Worm (Caenorhabditis elegans) whole organism, L3 larva: ENCODE data around the gene col-10.
A peak's percentile ranks its signal among the peaks of the same experiment; 100 is the strongest.

Source experiments
- R02D3.7 ChIP-seq: fragments of 150-350 bp; optimal IDR thresholded peaks from 2 replicates; lab custom pipeline; 2014; ENCODE audit warnings: missing biosample characterization, missing genetic modification characterization
- ZK546.5 ChIP-seq: sonication (generic microtip); optimal IDR thresholded peaks from 2 replicates; lab custom pipeline; 2017; ENCODE audit warnings: missing biosample characterization, missing genetic modification characterization
- ceh-9 ChIP-seq: sonication (generic microtip); optimal IDR thresholded peaks from 2 replicates; lab custom pipeline; 2018; ENCODE audit warnings: missing biosample characterization, missing genetic modification characterization
- egl-27 ChIP-seq: sonication (generic microtip); optimal IDR thresholded peaks from 4 replicates; lab custom pipeline; 2017; ENCODE audit warnings: missing biosample characterization, missing genetic modification reagents, missing genetic modification characterization
- elt-1 ChIP-seq: fragments of 150-350 bp; optimal IDR thresholded peaks from 2 replicates; lab custom pipeline; 2014; ENCODE audit warnings: missing biosample characterization, missing genetic modification characterization
- elt-2 ChIP-seq: sonication (generic microtip); optimal IDR thresholded peaks from 2 replicates; lab custom pipeline; 2016; ENCODE audit warnings: missing genetic modification reagents, mild to moderate bottlenecking, missing genetic modification characterization, missing compliant biosample characterization
- elt-3 ChIP-seq, 3 experiments: fragments of 150-350 bp in 1 of 3; sonication (generic microtip) in 2 of 3; optimal IDR thresholded peaks; 2 replicates in 2 of 3; 4 replicates in 1 of 3; lab custom pipeline; 2014 to 2017; ENCODE audit warnings: missing biosample characterization in 3 of 3, missing genetic modification characterization in 3 of 3
- fkh-10 ChIP-seq: sonication (generic microtip); optimal IDR thresholded peaks from 2 replicates; lab custom pipeline; 2017; ENCODE audit warnings: missing biosample characterization, missing genetic modification reagents, missing genetic modification characterization
- fkh-2 ChIP-seq: fragments of 150-350 bp; optimal IDR thresholded peaks from 2 replicates; lab custom pipeline; 2014; ENCODE audit warnings: missing biosample characterization, missing genetic modification reagents, missing genetic modification characterization
- hmg-11 ChIP-seq: sonication (generic microtip); optimal IDR thresholded peaks from 2 replicates; lab custom pipeline; 2016; ENCODE audit warnings: missing genetic modification characterization, missing compliant biosample characterization
- jun-1 ChIP-seq: fragments of 150-350 bp; optimal IDR thresholded peaks from 2 replicates; lab custom pipeline; 2014; ENCODE audit warnings: missing biosample characterization, missing genetic modification reagents, missing genetic modification characterization
- lin-15B ChIP-seq: fragments of 150-350 bp; optimal IDR thresholded peaks from 2 replicates; lab custom pipeline; 2014; ENCODE audit warnings: missing biosample characterization, missing genetic modification characterization
- lin-39 ChIP-seq: fragments of 150-350 bp; optimal IDR thresholded peaks from 2 replicates; lab custom pipeline; 2018; ENCODE audit warnings: missing biosample characterization, missing genetic modification reagents, missing genetic modification characterization
- lsy-12 ChIP-seq: sonication (generic microtip); optimal IDR thresholded peaks from 2 replicates; lab custom pipeline; 2016; ENCODE audit warnings: mild to moderate bottlenecking, missing genetic modification characterization, missing compliant biosample characterization
- mml-1 ChIP-seq: fragments of 150-350 bp; sonication (generic microtip); optimal IDR thresholded peaks from 3 replicates; lab custom pipeline; 2014; ENCODE audit warnings: missing biosample characterization, missing genetic modification characterization
- nfya-1 ChIP-seq: sonication (generic microtip); optimal IDR thresholded peaks from 2 replicates; lab custom pipeline; 2017; ENCODE audit warnings: missing genetic modification characterization, mild to moderate bottlenecking, missing compliant biosample characterization, antibody characterized with exemption, moderate library complexity; ENCODE audit not compliant: insufficient read depth
- nhr-11 ChIP-seq: fragments of 150-350 bp; optimal IDR thresholded peaks from 2 replicates; lab custom pipeline; 2014; ENCODE audit warnings: missing biosample characterization, missing genetic modification characterization
- nhr-23 ChIP-seq: fragments of 150-350 bp; optimal IDR thresholded peaks from 2 replicates; lab custom pipeline; 2014; ENCODE audit warnings: missing biosample characterization, missing genetic modification reagents, missing genetic modification characterization
- nhr-237 ChIP-seq: fragments of 150-350 bp; optimal IDR thresholded peaks from 2 replicates; lab custom pipeline; 2014; ENCODE audit warnings: missing biosample characterization, missing genetic modification characterization
- nhr-43 ChIP-seq: sonication (generic microtip); optimal IDR thresholded peaks from 2 replicates; lab custom pipeline; 2016; ENCODE audit warnings: mild to moderate bottlenecking, missing genetic modification characterization, missing compliant biosample characterization; ENCODE audit not compliant: poor library complexity, severe bottlenecking
- nhr-67 ChIP-seq: fragments of 150-350 bp; optimal IDR thresholded peaks from 2 replicates; lab custom pipeline; 2014; ENCODE audit warnings: missing biosample characterization, missing genetic modification characterization
- pha-4 ChIP-seq: fragments of 150-350 bp; optimal IDR thresholded peaks from 2 replicates; lab custom pipeline; 2014; ENCODE audit warnings: missing biosample characterization, missing genetic modification reagents, missing genetic modification characterization
- pqm-1 ChIP-seq: fragments of 150-350 bp; optimal IDR thresholded peaks from 2 replicates; lab custom pipeline; 2017; ENCODE audit warnings: missing biosample characterization, missing genetic modification characterization, inconsistent platforms
- sea-2 ChIP-seq: fragments of 150-350 bp; sonication (generic microtip); optimal IDR thresholded peaks from 4 replicates; lab custom pipeline; 2014; ENCODE audit warnings: missing biosample characterization, missing genetic modification reagents, missing genetic modification characterization
- tbx-2 ChIP-seq: sonication (generic microtip); optimal IDR thresholded peaks from 2 replicates; lab custom pipeline; 2016; ENCODE audit warnings: mild to moderate bottlenecking, missing genetic modification characterization, missing compliant biosample characterization
- unc-62 ChIP-seq: fragments of 150-350 bp; sonication (generic microtip); optimal IDR thresholded peaks from 4 replicates; lab custom pipeline; 2014; ENCODE audit warnings: missing biosample characterization, missing genetic modification reagents, missing genetic modification characterization
- zag-1 ChIP-seq: fragments of 150-350 bp; optimal IDR thresholded peaks from 2 replicates; lab custom pipeline; 2014; ENCODE audit warnings: missing biosample characterization, missing genetic modification characterization
- ztf-11 ChIP-seq: fragments of 150-350 bp; optimal IDR thresholded peaks from 2 replicates; lab custom pipeline; 2014; ENCODE audit warnings: missing biosample characterization, missing genetic modification characterization
- ztf-4 ChIP-seq: fragments of 150-350 bp; optimal IDR thresholded peaks from 2 replicates; lab custom pipeline; 2014; ENCODE audit warnings: missing biosample characterization, missing genetic modification characterization

col-10 gene

DNA sequence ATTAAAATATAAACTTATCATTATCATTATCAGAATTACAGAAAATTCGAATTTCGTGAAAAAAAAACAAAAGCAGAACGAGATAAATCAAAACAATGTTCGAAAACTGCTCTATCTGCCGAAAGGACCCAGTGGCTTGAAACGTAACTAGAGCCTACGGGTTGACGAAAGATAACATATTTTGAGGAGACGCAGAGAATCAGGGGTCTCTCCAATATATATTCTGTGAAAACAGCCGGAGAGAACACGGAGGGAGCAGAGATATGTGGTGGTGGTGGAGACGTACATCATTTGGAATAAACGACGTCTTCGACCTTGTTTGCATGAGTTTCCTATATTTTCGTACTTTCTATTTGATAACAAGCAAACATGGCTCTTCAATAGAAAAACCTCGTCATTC lies 43.8 kb upstream of the col-10 start:
- TF ChIP-seq R02D3.7 (tag; lab: Kevin White, UChicago) = no peak
- peak; percentile 47 for TF ChIP-seq hmg-11 (tag; lab: Kevin White, UChicago)
- TF ChIP-seq ztf-4 (tag; lab: Kevin White, UChicago) = no peak
- TF ChIP-seq zag-1 (tag; lab: Kevin White, UChicago) = no peak
- TF ChIP-seq egl-27 (tag; lab: Kevin White, UChicago) = no peak
- TF ChIP-seq nfya-1 (tag; lab: Kevin White, UChicago) = peak; percentile 27
- TF ChIP-seq, all 47 proteins: peak for 2

DNA sequence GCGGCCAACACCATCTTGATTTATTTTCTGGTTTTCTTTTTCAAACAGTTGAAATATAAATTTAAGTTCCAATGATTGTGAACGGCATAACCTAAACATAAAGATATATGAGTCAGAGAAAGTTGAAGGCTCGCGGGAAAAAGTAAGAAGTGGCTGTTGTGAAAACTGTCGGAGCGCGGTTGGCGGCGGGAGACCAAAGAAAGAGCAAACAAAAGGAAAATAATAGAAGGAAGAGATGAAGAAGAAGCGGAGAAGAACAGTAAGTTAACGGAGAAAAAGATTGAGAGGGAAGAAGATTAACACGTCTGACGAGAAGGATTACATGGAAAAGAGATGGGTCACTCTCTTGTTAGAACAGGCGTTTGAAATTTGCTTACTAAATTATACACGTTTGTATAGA lies 42.3 kb upstream of the col-10 start, which contains the start of gene inx-10:
Gene inx-10 (minus strand): TSS at position 101 of the 400 bp plus-strand sequence.
- TF ChIP-seq pha-4 (tag; lab: Kevin White, UChicago) (peak; percentile 59), mml-1 (tag; lab: Kevin White, UChicago) (no peak), elt-3 (tag; optimal IDR thresholded peaks at IDR 0.05; lab: Kevin White, UChicago) (no peak), ceh-9 (tag; lab: Kevin White, UChicago) (no peak), lin-15B (no peak), jun-1 (no peak)

DNA sequence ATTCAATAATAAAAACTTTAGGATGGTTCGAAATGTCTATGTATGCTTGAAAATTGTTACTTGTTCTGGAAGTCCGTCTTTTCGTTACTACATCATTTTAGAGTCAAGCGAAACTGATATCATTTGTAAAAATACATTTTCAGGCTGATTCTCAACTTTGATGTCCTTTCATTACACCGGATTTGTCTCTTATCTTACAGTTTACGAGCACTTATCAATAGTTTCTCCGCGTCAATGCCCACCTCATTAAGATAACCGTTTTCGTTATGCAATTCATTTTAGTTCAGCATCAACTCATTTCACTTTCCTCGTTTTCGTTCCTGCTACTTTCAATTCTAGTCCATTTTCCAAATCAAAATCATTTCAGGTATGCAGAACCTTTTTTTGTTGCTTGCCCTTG lies 37.6 kb upstream of the col-10 start, which contains the start of gene asp-2:
Gene asp-2 (plus strand): TSS at position 368 of the 400 bp plus-strand sequence.
- TF ChIP-seq elt-1 (tag; lab: Kevin White, UChicago) (no peak), unc-62 (GFP tag; lab: Kevin White, UChicago) (no peak), nhr-43 (no peak), lsy-12 (no peak), ceh-9 (tag; lab: Kevin White, UChicago) (no peak), pqm-1 (tag; lab: Kevin White, UChicago) (peak; percentile 89), ztf-11 (no peak), egl-27 (tag; lab: Kevin White, UChicago) (no peak), elt-2 (tag; lab: Kevin White, UChicago) (peak; percentile 91), nhr-11 (tag; lab: Kevin White, UChicago) (no peak)
- TF ChIP-seq, all 47 proteins: peak for 2

DNA sequence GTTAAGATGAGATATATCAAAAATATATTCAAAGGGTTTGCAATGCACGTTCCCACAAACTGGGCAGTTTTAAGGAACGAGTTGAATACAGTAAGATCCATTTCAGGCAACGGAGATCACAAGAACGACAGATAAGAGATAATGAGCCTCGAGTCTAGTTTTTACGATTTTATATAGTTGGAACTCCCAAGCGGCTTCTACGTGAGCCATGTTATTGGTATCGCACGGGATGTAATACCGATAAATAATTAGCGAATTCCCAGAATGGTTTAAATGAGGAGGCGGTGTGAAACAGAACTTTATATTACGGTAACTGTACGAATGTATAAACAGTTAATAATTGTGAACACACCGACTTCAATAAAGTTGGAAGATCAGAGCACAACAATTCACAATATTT lies 33.8 kb upstream of the col-10 start, which contains the start of gene str-177:
Gene str-177 (minus strand): TSS at position 101 of the 400 bp plus-strand sequence.
- TF ChIP-seq nhr-237 (tag; lab: Kevin White, UChicago) (no peak), fkh-2 (no peak), sea-2 (GFP tag; lab: Kevin White, UChicago) (no peak), fkh-10 (GFP tag; lab: Kevin White, UChicago) (no peak), lin-39 (tag; lab: Kevin White, UChicago) (no peak), tbx-2 (no peak), nhr-67 (tag; lab: Kevin White, UChicago) (no peak)

DNA sequence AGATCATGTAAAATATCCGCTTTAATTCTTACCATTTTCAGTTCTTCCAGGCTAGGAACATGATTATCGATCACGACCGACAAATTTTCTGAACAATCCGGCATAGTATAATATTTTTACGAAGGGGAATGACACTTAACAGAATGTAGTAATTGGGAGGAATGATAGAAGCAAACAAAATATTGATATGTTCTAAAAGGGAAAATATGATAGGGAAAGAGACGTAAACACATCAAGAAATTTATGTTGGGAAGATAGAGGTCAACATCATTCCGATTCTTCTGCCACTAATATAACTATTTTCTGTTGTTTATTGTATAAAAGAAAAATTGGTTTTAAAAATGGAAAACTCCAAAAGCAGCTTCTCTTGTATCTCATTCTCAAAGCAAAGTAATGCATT lies 32.0 kb upstream of the col-10 start, which contains the start of gene C24B5.4:
Gene C24B5.4 (minus strand): TSS at position 206 of the 400 bp plus-strand sequence.
- TF ChIP-seq lin-15B (no peak), elt-2 (tag; lab: Kevin White, UChicago) (peak; percentile 6)

DNA sequence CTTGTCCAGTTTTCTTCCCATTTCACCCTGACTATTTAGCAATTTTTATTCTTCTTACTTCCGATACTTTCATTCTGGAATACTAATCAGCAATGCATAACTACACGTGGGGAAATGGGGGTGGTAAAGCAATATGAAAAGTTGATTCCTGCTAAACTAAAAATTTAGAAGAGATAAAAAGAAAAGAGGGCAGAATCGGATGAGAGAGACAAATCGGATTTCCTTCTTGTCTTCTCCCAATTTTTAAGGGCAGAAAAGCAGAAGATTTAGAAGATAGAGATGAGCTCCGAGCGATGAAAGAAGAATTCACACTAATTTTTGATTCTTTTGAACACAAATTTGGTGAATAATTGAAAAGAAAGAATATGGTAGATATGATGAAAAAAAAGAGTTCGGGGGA lies 28.9 kb upstream of the col-10 start:
- TF ChIP-seq fkh-10 (GFP tag; lab: Kevin White, UChicago) (peak; percentile 17), ZK546.5 (tag; lab: Kevin White, UChicago) (no peak)

DNA sequence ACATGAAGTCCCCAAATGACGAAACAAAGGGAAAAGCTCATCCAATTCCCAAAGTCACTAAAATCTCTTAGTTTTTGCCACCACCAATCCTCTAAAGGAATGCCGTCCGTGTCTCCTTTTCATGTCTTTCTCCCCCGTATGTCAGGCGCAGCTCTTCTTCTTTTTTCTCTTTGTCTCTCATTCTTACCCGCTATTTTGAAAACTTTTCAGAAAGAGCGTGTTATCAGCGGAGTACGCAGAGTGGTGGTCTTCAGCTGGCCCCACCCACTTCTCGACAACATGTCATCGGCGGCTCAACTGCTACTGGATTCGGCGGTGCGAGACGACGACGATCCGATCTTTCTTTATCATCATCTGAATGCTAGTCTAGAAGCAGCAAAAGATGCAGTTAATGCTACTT lies 26.3 kb upstream of the col-10 start, which contains the start of gene sphr-1:
Gene sphr-1 (plus strand): TSS at position 205 of the 400 bp plus-strand sequence.
- TF ChIP-seq hmg-11 (tag; lab: Kevin White, UChicago) (peak; percentile 43), nfya-1 (tag; lab: Kevin White, UChicago) (peak; percentile 32), nhr-23 (tag; lab: Kevin White, UChicago) (no peak)
- TF ChIP-seq, all 47 proteins: peak for 2
